Fruit fly (Drosophila melanogaster) whole organism, embryonic: ENCODE data around the gene CG13022.

Experiments
- Bdp1 ChIP-seq: fragments of 200-800 bp; sonication (Bioruptor generic); optimal IDR thresholded peaks from 3 replicates; lab custom pipeline; 2016; ENCODE audit warnings: missing biosample characterization, missing genetic modification characterization
- Bgb ChIP-seq: fragments of 200-800 bp; sonication (Bioruptor generic); IDR thresholded peaks from 2 replicates; pipeline ENCODE4 v1.3.6; 2022; ENCODE audit warnings: missing biosample characterization, missing genetic modification characterization; ENCODE audit not compliant: partially characterized antibody
- CG10147 ChIP-seq: fragments of 200-800 bp; sonication (Bioruptor generic); optimal IDR thresholded peaks from 2 replicates; lab custom pipeline; 2019; ENCODE audit warnings: missing biosample characterization, mild to moderate bottlenecking, missing genetic modification characterization, moderate library complexity
- CG10959 ChIP-seq: fragments of 200-800 bp; sonication (Bioruptor generic); IDR thresholded peaks from 2 replicates; pipeline ENCODE4 v1.3.6; 2022; ENCODE audit warnings: missing biosample characterization, missing genetic modification characterization
- CG11504 ChIP-seq: fragments of 200-800 bp; sonication (Bioruptor generic); optimal IDR thresholded peaks from 3 replicates; lab custom pipeline; 2019; ENCODE audit warnings: missing biosample characterization, mild to moderate bottlenecking, missing genetic modification characterization, moderate library complexity
- CG16863 ChIP-seq: fragments of 200-800 bp; sonication (Bioruptor generic); optimal IDR thresholded peaks from 3 replicates; lab custom pipeline; 2016; ENCODE audit warnings: missing biosample characterization, missing genetic modification characterization
- CG17385 ChIP-seq: fragments of 200-800 bp; sonication (Bioruptor generic); optimal IDR thresholded peaks from 3 replicates; lab custom pipeline; 2018; ENCODE audit warnings: missing biosample characterization, mild to moderate bottlenecking, missing genetic modification characterization
- CG18011 ChIP-seq: fragments of 200-800 bp; sonication (Bioruptor generic); optimal IDR thresholded peaks from 2 replicates; lab custom pipeline; 2017; ENCODE audit warnings: missing biosample characterization, missing genetic modification characterization, mild to moderate bottlenecking, moderate library complexity, missing genotype
- CG18599 ChIP-seq: fragments of 200-800 bp; sonication (Bioruptor generic); optimal IDR thresholded peaks from 3 replicates; lab custom pipeline; 2017; ENCODE audit warnings: missing biosample characterization, missing genetic modification characterization, mild to moderate bottlenecking, moderate library complexity, missing genetic modification reagents
- CG2202 ChIP-seq: fragments of 200-800 bp; sonication (Bioruptor generic); optimal IDR thresholded peaks from 2 replicates; lab custom pipeline; 2018; ENCODE audit warnings: missing biosample characterization, mild to moderate bottlenecking, missing genetic modification characterization
- CG32767 ChIP-seq: fragments of 200-800 bp; sonication (Bioruptor generic); IDR thresholded peaks from 2 replicates; pipeline ENCODE4 v1.3.6; 2022; ENCODE audit warnings: missing biosample characterization, missing genetic modification characterization
- CG4404 ChIP-seq: fragments of 200-800 bp; sonication (Bioruptor generic); IDR thresholded peaks from 2 replicates; pipeline ENCODE4 v1.3.6; 2022; ENCODE audit warnings: missing biosample characterization, missing genetic modification characterization
- CG6175 ChIP-seq: fragments of 200-800 bp; sonication (Bioruptor generic); IDR thresholded peaks from 3 replicates; pipeline ENCODE4 v1.3.6; 2022; ENCODE audit warnings: missing biosample characterization, missing genetic modification characterization
- CG7372 ChIP-seq: fragments of 200-800 bp; sonication (Bioruptor generic); IDR thresholded peaks from 2 replicates; pipeline ENCODE4 v1.3.6; 2022; ENCODE audit warnings: missing biosample characterization, missing genetic modification characterization
- CG9437 ChIP-seq: fragments of 200-800 bp; sonication (Bioruptor generic); optimal IDR thresholded peaks from 2 replicates; lab custom pipeline; 2018; ENCODE audit warnings: missing biosample characterization, mild to moderate bottlenecking, missing genetic modification characterization
- CG9876 ChIP-seq: fragments of 200-800 bp; sonication (Bioruptor generic); optimal IDR thresholded peaks from 2 replicates; lab custom pipeline; 2016; ENCODE audit warnings: missing biosample characterization, missing genetic modification characterization
- CkIIα-i1 ChIP-seq: fragments of 200-800 bp; sonication (Bioruptor generic); IDR thresholded peaks from 2 replicates; pipeline ENCODE4 v1.3.6; 2022; ENCODE audit warnings: missing biosample characterization, missing genetic modification characterization
- CoRest ChIP-seq: fragments of 200-800 bp; sonication (Bioruptor generic); optimal IDR thresholded peaks from 3 replicates; lab custom pipeline; 2018; ENCODE audit warnings: missing biosample characterization, mild to moderate bottlenecking, missing genetic modification characterization, moderate library complexity
- Dad ChIP-seq: fragments of 200-800 bp; sonication (Bioruptor generic); optimal IDR thresholded peaks from 3 replicates; lab custom pipeline; 2016; ENCODE audit warnings: missing biosample characterization, missing genetic modification characterization
- Dek ChIP-seq: fragments of 200-800 bp; sonication (Bioruptor generic); optimal IDR thresholded peaks from 3 replicates; lab custom pipeline; 2019; ENCODE audit warnings: missing biosample characterization, mild to moderate bottlenecking, missing genetic modification characterization, moderate library complexity
- E2f2 ChIP-seq: fragments of 200-800 bp; sonication (Bioruptor generic); IDR thresholded peaks from 2 replicates; pipeline ENCODE4 v1.3.6; 2022; ENCODE audit warnings: missing biosample characterization, missing genetic modification characterization
- Gug ChIP-seq: fragments of 200-800 bp; sonication (Bioruptor generic); IDR thresholded peaks from 4 replicates; pipeline ENCODE4 v1.3.6; 2022; ENCODE audit warnings: missing biosample characterization, missing genetic modification characterization
- HLHmδ ChIP-seq: fragments of 200-800 bp; sonication (Bioruptor generic); optimal IDR thresholded peaks from 2 replicates; lab custom pipeline; 2018; ENCODE audit warnings: missing biosample characterization, mild to moderate bottlenecking, missing genetic modification characterization, moderate library complexity
- HmgZ ChIP-seq: fragments of 200-800 bp; sonication (Bioruptor generic); optimal IDR thresholded peaks from 2 replicates; lab custom pipeline; 2018; ENCODE audit warnings: missing biosample characterization, mild to moderate bottlenecking, missing genetic modification characterization
- Hr78 ChIP-seq, 2 experiments: fragments of 200-800 bp in 1 of 2; fragments of >200 bp in 1 of 2; sonication (Bioruptor generic) in 1 of 2; optimal IDR thresholded peaks; 2 replicates each; lab custom pipeline; 2017 to 2019; ENCODE audit warnings: missing biosample characterization in 2 of 2, missing genetic modification characterization in 2 of 2, mild to moderate bottlenecking in 1 of 2, moderate library complexity in 1 of 2
- Lhr ChIP-seq: fragments of 200-800 bp; sonication (Bioruptor generic); optimal IDR thresholded peaks from 3 replicates; lab custom pipeline; 2017; ENCODE audit warnings: mild to moderate bottlenecking, missing biosample characterization, missing genetic modification reagents, missing genetic modification characterization
- MBD-R2 ChIP-seq: fragments of 200-800 bp; sonication (Bioruptor generic); IDR thresholded peaks from 2 replicates; pipeline ENCODE4 v1.3.6; 2022; ENCODE audit warnings: missing biosample characterization, missing genetic modification characterization
- Oaz ChIP-seq: fragments of 200-800 bp; sonication (Bioruptor generic); IDR thresholded peaks from 2 replicates; pipeline ENCODE4 v1.3.6; 2022; ENCODE audit warnings: missing biosample characterization, missing genetic modification characterization
- Spps ChIP-seq: fragments of 200-800 bp; sonication (Bioruptor generic); optimal IDR thresholded peaks from 2 replicates; lab custom pipeline; 2018; ENCODE audit warnings: missing biosample characterization, mild to moderate bottlenecking, missing genetic modification characterization
- Usf ChIP-seq: fragments of 200-800 bp; sonication (Bioruptor generic); optimal IDR thresholded peaks from 2 replicates; lab custom pipeline; 2017; ENCODE audit warnings: missing genotype, missing biosample characterization, missing genetic modification characterization
- ase ChIP-seq: fragments of 200-800 bp; sonication (Bioruptor generic); IDR thresholded peaks from 3 replicates; pipeline ENCODE4 v1.3.6; 2022; ENCODE audit warnings: missing biosample characterization, missing genetic modification characterization
- ash1 ChIP-seq: fragments of 200-800 bp; sonication (Bioruptor generic); optimal IDR thresholded peaks from 2 replicates; lab custom pipeline; 2018; ENCODE audit warnings: missing biosample characterization, mild to moderate bottlenecking, missing genetic modification characterization
- br ChIP-seq: fragments of >200 bp; optimal IDR thresholded peaks from 2 replicates; lab custom pipeline; 2017
- cato ChIP-seq: fragments of 200-800 bp; sonication (Bioruptor generic); optimal IDR thresholded peaks from 2 replicates; lab custom pipeline; 2016; ENCODE audit warnings: missing biosample characterization, missing genetic modification characterization, borderline replicate concordance
- ems ChIP-seq: fragments of 200-800 bp; sonication (Bioruptor generic); optimal IDR thresholded peaks from 3 replicates; lab custom pipeline; 2016; ENCODE audit warnings: missing biosample characterization, missing genetic modification characterization
- en ChIP-seq: fragments of 200-800 bp; sonication (Bioruptor generic); optimal IDR thresholded peaks from 2 replicates; lab custom pipeline; 2016; ENCODE audit warnings: missing biosample characterization, missing genetic modification characterization
- grn ChIP-seq: fragments of 200-800 bp; sonication (Bioruptor generic); optimal IDR thresholded peaks from 3 replicates; lab custom pipeline; 2017; ENCODE audit warnings: missing biosample characterization, missing genetic modification characterization
- hb ChIP-seq: fragments of 200-800 bp; sonication (Bioruptor generic); IDR thresholded peaks from 3 replicates; pipeline ENCODE4 v1.3.6; 2022; ENCODE audit warnings: missing biosample characterization, missing genetic modification characterization; ENCODE audit not compliant: partially characterized antibody
- insv ChIP-seq, 2 experiments: fragments of 200-800 bp; sonication (Bioruptor generic); optimal IDR thresholded peaks; 3 replicates each; lab custom pipeline; 2016 to 2018; ENCODE audit warnings: missing biosample characterization in 2 of 2, missing genetic modification characterization in 2 of 2
- lbe ChIP-seq: fragments of 200-800 bp; sonication (Bioruptor generic); optimal IDR thresholded peaks from 2 replicates; lab custom pipeline; 2016; ENCODE audit warnings: missing biosample characterization, mild to moderate bottlenecking, missing genetic modification characterization
- pzg ChIP-seq: fragments of 200-800 bp; sonication (Bioruptor generic); optimal IDR thresholded peaks from 3 replicates; lab custom pipeline; 2018; ENCODE audit warnings: missing biosample characterization, mild to moderate bottlenecking, missing genetic modification characterization, moderate library complexity
- salm ChIP-seq: fragments of 200-800 bp; sonication (Bioruptor generic); optimal IDR thresholded peaks from 2 replicates; lab custom pipeline; 2018; ENCODE audit warnings: missing biosample characterization, mild to moderate bottlenecking, missing genetic modification characterization
- sna ChIP-seq: fragments of 200-800 bp; sonication (Bioruptor generic); IDR thresholded peaks from 2 replicates; pipeline ENCODE4 v1.3.6; 2022; ENCODE audit warnings: missing biosample characterization, missing genetic modification characterization; ENCODE audit not compliant: partially characterized antibody
- sug ChIP-seq: fragments of 200-800 bp; optimal IDR thresholded peaks from 2 replicates; lab custom pipeline; 2019; ENCODE audit warnings: missing biosample characterization, mild to moderate bottlenecking, missing genetic modification characterization, moderate library complexity
- tna ChIP-seq: fragments of 200-800 bp; sonication (Bioruptor generic); IDR thresholded peaks from 2 replicates; pipeline ENCODE4 v1.3.6; 2022; ENCODE audit warnings: missing biosample characterization, missing genetic modification characterization; ENCODE audit not compliant: partially characterized antibody
- trem ChIP-seq: fragments of 200-800 bp; optimal IDR thresholded peaks from 3 replicates; lab custom pipeline; 2019; ENCODE audit warnings: missing biosample characterization, mild to moderate bottlenecking, missing genetic modification characterization, moderate library complexity
- twi ChIP-seq: fragments of 200-800 bp; optimal IDR thresholded peaks from 2 replicates; lab custom pipeline; 2019; ENCODE audit warnings: missing biosample characterization, mild to moderate bottlenecking, missing genetic modification characterization, moderate library complexity
- zfh1 ChIP-seq: fragments of 200-800 bp; sonication (Bioruptor generic); IDR thresholded peaks from 3 replicates; pipeline ENCODE4 v1.3.6; 2022; ENCODE audit warnings: missing biosample characterization, missing genetic modification characterization
- zfh2 ChIP-seq: fragments of 200-800 bp; sonication (Bioruptor generic); optimal IDR thresholded peaks from 2 replicates; lab custom pipeline; 2016; ENCODE audit warnings: missing biosample characterization, missing genetic modification characterization

CG13022 gene

dm6 chr3L:16890650-16891336 is 48.0 kb downstream of the CG13022 start (continued):
- no peak for TF ChIP-seq hb (GFP tag; lab: Robert Waterston, UW)
- TF ChIP-seq Dad (GFP tag; lab: Kevin White, UChicago), result peak; percentile 85
- peak; percentile 81 for TF ChIP-seq Dek (tag; lab: Kevin White, UChicago)
- peak; percentile 70; the same call in 1 of the 2 replicates for TF ChIP-seq CkIIα-i1 (GFP tag; lab: Robert Waterston, UW)
- TF ChIP-seq CG2202 (tag; lab: Kevin White, UChicago), result peak; percentile 90
- TF ChIP-seq Bgb (GFP tag; lab: Robert Waterston, UW), result peak; percentile 43; the same call in 1 of the 2 replicates
- TF ChIP-seq ems (GFP tag; lab: Kevin White, UChicago), result peak; percentile 85
- peak; percentile 54; the same call in 1 of the 2 replicates for TF ChIP-seq MBD-R2 (GFP tag; lab: Robert Waterston, UW)
- no peak for TF ChIP-seq sna (GFP tag; lab: Robert Waterston, UW)
- TF ChIP-seq ase (GFP tag; lab: Robert Waterston, UW), result peak; percentile 92
- TF ChIP-seq zfh1 (GFP tag; lab: Robert Waterston, UW), result peak; percentile 95
- TF ChIP-seq Oaz (GFP tag; lab: Robert Waterston, UW), result peak; percentile 82
- TF ChIP-seq CG18599, result peak; percentile 82
- TF ChIP-seq grn (GFP tag; lab: Kevin White, UChicago), result peak; percentile 23
- peak; percentile 48 for TF ChIP-seq sug (tag; lab: Kevin White, UChicago)
- peak; percentile 86 for TF ChIP-seq salm (tag; lab: Kevin White, UChicago)
- peak; percentile 88 for TF ChIP-seq CG17385 (GFP tag; lab: Kevin White, UChicago)
- TF ChIP-seq Usf (GFP tag; lab: Kevin White, UChicago), result peak; percentile 66
- peak; percentile 87 for TF ChIP-seq CoRest
- peak; percentile 82 for TF ChIP-seq Lhr (GFP tag; lab: Kevin White, UChicago)
- TF ChIP-seq pzg (GFP tag; lab: Kevin White, UChicago), result no peak
- no peak for TF ChIP-seq ash1
- peak; percentile 87 for TF ChIP-seq CG32767 (GFP tag; lab: Robert Waterston, UW)
- TF ChIP-seq Spps (tag; lab: Kevin White, UChicago), result peak; percentile 88
- peak; percentile 85 for TF ChIP-seq CG7372 (GFP tag; lab: Robert Waterston, UW)
- TF ChIP-seq HLHmδ (GFP tag; lab: Kevin White, UChicago), result peak; percentile 1
- TF ChIP-seq CG6175 (GFP tag; lab: Robert Waterston, UW), result peak; percentile 63; the same call in 2 of the 3 replicates
- TF ChIP-seq HmgZ (tag; lab: Kevin White, UChicago), result peak; percentile 62
- TF ChIP-seq en (GFP tag; lab: Kevin White, UChicago), result peak; percentile 84
- TF ChIP-seq CG16863 (GFP tag; lab: Kevin White, UChicago), result peak; percentile 91
- peak; percentile 60 for TF ChIP-seq CG9876 (GFP tag; lab: Kevin White, UChicago)
- peak; percentile 89 for TF ChIP-seq CG10959 (GFP tag; lab: Robert Waterston, UW)
- peak; percentile 70 for TF ChIP-seq Bdp1
- peak; percentile 75 for TF ChIP-seq CG9437 (GFP tag; lab: Kevin White, UChicago)
- TF ChIP-seq CG10147 (GFP tag; lab: Kevin White, UChicago), result peak; percentile 66
- peak; percentile 35 for TF ChIP-seq zfh2 (GFP tag; lab: Kevin White, UChicago)
- peak; percentile 74; the same call in 1 of the 2 replicates for TF ChIP-seq E2f2 (GFP tag; lab: Robert Waterston, UW)
- no peak for TF ChIP-seq lbe (GFP tag; lab: Kevin White, UChicago)
- no peak for TF ChIP-seq br (lab: Kevin White, UChicago)
- peak; percentile 78 for TF ChIP-seq Gug (GFP tag; lab: Robert Waterston, UW)
- peak; percentile 58 for TF ChIP-seq CG18011 (GFP tag; lab: Kevin White, UChicago)
- TF ChIP-seq Hr78 (GFP tag; optimal IDR thresholded peaks at IDR 0.05; lab: Kevin White, UChicago), result peak in 1 of 2 experiments; percentile 88
- TF ChIP-seq trem (tag; lab: Kevin White, UChicago), result peak; percentile 84
- no peak for TF ChIP-seq insv (GFP tag; optimal IDR thresholded peaks at IDR 0.05; lab: Kevin White, UChicago)
- TF ChIP-seq CG4404 (GFP tag; lab: Robert Waterston, UW), result peak; percentile 70
- TF ChIP-seq cato (GFP tag; lab: Kevin White, UChicago), result peak; percentile 83
- TF ChIP-seq CG11504 (tag; lab: Kevin White, UChicago), result peak; percentile 94
- peak; percentile 49; the same call in 1 of the 2 replicates for TF ChIP-seq tna (GFP tag; lab: Robert Waterston, UW)
- TF ChIP-seq twi, result peak; percentile 78
